Worm (Caenorhabditis elegans) whole organism, late embryonic: ENCODE results near the gene C14A4.12.

Experiments
- C08G9.2 ChIP-seq: sonication (generic microtip); optimal IDR thresholded peaks from 2 replicates; lab custom pipeline; 2016; ENCODE audit warnings: mild to moderate bottlenecking, missing genetic modification characterization, moderate library complexity, missing compliant biosample characterization
- C38D4.7 ChIP-seq: fragments of 200-800 bp; sonication (Bioruptor generic); optimal IDR thresholded peaks from 2 replicates; lab custom pipeline; 2018; ENCODE audit warnings: mild to moderate bottlenecking, missing genetic modification characterization, moderate library complexity, missing compliant biosample characterization
- T23F11.4 ChIP-seq: fragments of 200-800 bp; sonication (Bioruptor generic); optimal IDR thresholded peaks from 2 replicates; lab custom pipeline; 2018; ENCODE audit warnings: mild to moderate bottlenecking, missing genetic modification characterization, missing compliant biosample characterization
- ama-1 ChIP-seq: fragments of 150-350 bp; optimal IDR thresholded peaks from 2 replicates; lab custom pipeline; 2014
- ceh-14 ChIP-seq: sonication (generic microtip); optimal IDR thresholded peaks from 2 replicates; lab custom pipeline; 2016; ENCODE audit warnings: missing genotype, missing genetic modification characterization, missing compliant biosample characterization
- ceh-19 ChIP-seq: fragments of 200-800 bp; sonication (Bioruptor generic); optimal IDR thresholded peaks from 2 replicates; lab custom pipeline; 2018; ENCODE audit warnings: mild to moderate bottlenecking, missing genetic modification characterization, missing compliant biosample characterization
- ceh-22 ChIP-seq: sonication (generic microtip); optimal IDR thresholded peaks from 2 replicates; lab custom pipeline; 2017; ENCODE audit warnings: missing biosample characterization, missing genetic modification characterization
- ceh-24 ChIP-seq: sonication (generic microtip); optimal IDR thresholded peaks from 2 replicates; lab custom pipeline; 2016; ENCODE audit warnings: mild to moderate bottlenecking, missing genetic modification characterization, missing compliant biosample characterization
- ceh-31 ChIP-seq: sonication (generic microtip); optimal IDR thresholded peaks from 2 replicates; lab custom pipeline; 2016; ENCODE audit warnings: missing genetic modification characterization, missing compliant biosample characterization
- ceh-45 ChIP-seq: fragments of 200-800 bp; sonication (Bioruptor generic); IDR thresholded peaks from 2 replicates; pipeline ENCODE4 v1.3.6; 2022; ENCODE audit warnings: missing genetic modification reagents, missing genetic modification characterization, missing compliant biosample characterization
- ceh-48 ChIP-seq: sonication (generic microtip); optimal IDR thresholded peaks from 2 replicates; lab custom pipeline; 2016; ENCODE audit warnings: missing genetic modification characterization, inconsistent platforms, missing compliant biosample characterization
- ceh-6 ChIP-seq: fragments of 200-800 bp; sonication (Bioruptor generic); optimal IDR thresholded peaks from 2 replicates; lab custom pipeline; 2018; ENCODE audit warnings: mild to moderate bottlenecking, missing genetic modification characterization, missing compliant biosample characterization
- ceh-9 ChIP-seq: sonication (generic microtip); optimal IDR thresholded peaks from 2 replicates; lab custom pipeline; 2016; ENCODE audit warnings: mild to moderate bottlenecking, missing genetic modification characterization, inconsistent platforms, missing compliant biosample characterization
- dve-1 ChIP-seq: sonication (generic microtip); optimal IDR thresholded peaks from 2 replicates; lab custom pipeline; 2017; ENCODE audit warnings: antibody characterized with exemption, mild to moderate bottlenecking, missing genetic modification characterization, missing compliant biosample characterization
- elt-2 ChIP-seq: sonication (generic microtip); optimal IDR thresholded peaks from 2 replicates; lab custom pipeline; 2016; ENCODE audit warnings: missing genetic modification reagents, missing genetic modification characterization, missing compliant biosample characterization
- elt-4 ChIP-seq: sonication (generic microtip); optimal IDR thresholded peaks from 2 replicates; lab custom pipeline; 2016; ENCODE audit warnings: missing genetic modification characterization, missing compliant biosample characterization
- ets-4 ChIP-seq: sonication (generic microtip); optimal IDR thresholded peaks from 2 replicates; lab custom pipeline; 2016; ENCODE audit warnings: missing genetic modification characterization, missing compliant biosample characterization
- eyg-1 ChIP-seq: sonication (generic microtip); optimal IDR thresholded peaks from 2 replicates; lab custom pipeline; 2016; ENCODE audit warnings: missing genotype, missing genetic modification characterization, missing compliant biosample characterization
- fkh-10 ChIP-seq: fragments of 150-350 bp; optimal IDR thresholded peaks from 2 replicates; lab custom pipeline; 2014; ENCODE audit warnings: missing biosample characterization, missing genetic modification reagents, missing genetic modification characterization
- fkh-6 ChIP-seq: sonication (generic microtip); optimal IDR thresholded peaks from 2 replicates; lab custom pipeline; 2016; ENCODE audit warnings: missing genetic modification characterization, missing compliant biosample characterization
- hlh-15 ChIP-seq: sonication (generic microtip); optimal IDR thresholded peaks from 2 replicates; lab custom pipeline; 2016; ENCODE audit warnings: missing genetic modification characterization, missing compliant biosample characterization
- hlh-30 ChIP-seq: sonication (generic microtip); optimal IDR thresholded peaks from 2 replicates; lab custom pipeline; 2017; ENCODE audit warnings: antibody characterized with exemption, missing genetic modification characterization, missing compliant biosample characterization; ENCODE audit not compliant: insufficient read depth
- lim-6 ChIP-seq: sonication (generic microtip); optimal IDR thresholded peaks from 2 replicates; lab custom pipeline; 2016; ENCODE audit warnings: missing genetic modification characterization, missing compliant biosample characterization
- nfya-1 ChIP-seq: sonication (generic microtip); optimal IDR thresholded peaks from 2 replicates; lab custom pipeline; 2017; ENCODE audit warnings: missing genetic modification characterization, mild to moderate bottlenecking, missing compliant biosample characterization, antibody characterized with exemption, moderate library complexity
- nhr-11 ChIP-seq: fragments of 150-350 bp; optimal IDR thresholded peaks from 2 replicates; lab custom pipeline; 2014; ENCODE audit warnings: missing biosample characterization, missing genetic modification characterization
- npax-4 ChIP-seq: sonication (generic microtip); optimal IDR thresholded peaks from 2 replicates; lab custom pipeline; 2016; ENCODE audit warnings: missing genetic modification characterization, missing compliant biosample characterization
- pag-3 ChIP-seq: sonication (generic microtip); optimal IDR thresholded peaks from 2 replicates; lab custom pipeline; 2016; ENCODE audit warnings: missing compliant biosample characterization, missing genetic modification characterization, borderline replicate concordance
- pha-2 ChIP-seq: sonication (generic microtip); optimal IDR thresholded peaks from 2 replicates; lab custom pipeline; 2017; ENCODE audit warnings: mild to moderate bottlenecking, missing genetic modification characterization, missing compliant biosample characterization
- pha-4 ChIP-seq: fragments of 150-350 bp; optimal IDR thresholded peaks from 2 replicates; lab custom pipeline; 2018; ENCODE audit warnings: missing biosample characterization, missing genetic modification reagents, missing genetic modification characterization
- pros-1 ChIP-seq: fragments of 150-350 bp; optimal IDR thresholded peaks from 2 replicates; lab custom pipeline; 2014; ENCODE audit warnings: missing biosample characterization, missing genetic modification reagents, missing genetic modification characterization
- rnt-1 ChIP-seq: sonication (generic microtip); optimal IDR thresholded peaks from 2 replicates; lab custom pipeline; 2016; ENCODE audit warnings: missing genetic modification characterization, missing compliant biosample characterization
- syd-9 ChIP-seq: sonication (generic microtip); optimal IDR thresholded peaks from 2 replicates; lab custom pipeline; 2016; ENCODE audit warnings: mild to moderate bottlenecking, missing genetic modification characterization, moderate library complexity, missing compliant biosample characterization
- tbx-7 ChIP-seq: sonication (generic microtip); optimal IDR thresholded peaks from 2 replicates; lab custom pipeline; 2016; ENCODE audit warnings: missing genotype, missing genetic modification characterization, missing compliant biosample characterization
- unc-3 ChIP-seq, 2 experiments: fragments of 200-800 bp in 1 of 2; sonication (Bioruptor generic) in 1 of 2; sonication (generic microtip) in 1 of 2; conservative IDR thresholded peaks in 1 of 2; optimal IDR thresholded peaks in 1 of 2; 2 replicates each; pipeline versions ENCODE4 v1.3.6 to Lab custom; 2016 to 2022; ENCODE audit warnings: missing compliant biosample characterization in 2 of 2, missing genetic modification characterization in 2 of 2, missing genetic modification reagents in 1 of 2
- unc-86 ChIP-seq: sonication (generic microtip); optimal IDR thresholded peaks from 2 replicates; lab custom pipeline; 2016; ENCODE audit warnings: missing genetic modification characterization, missing compliant biosample characterization

Gene C14A4.12

DNA sequence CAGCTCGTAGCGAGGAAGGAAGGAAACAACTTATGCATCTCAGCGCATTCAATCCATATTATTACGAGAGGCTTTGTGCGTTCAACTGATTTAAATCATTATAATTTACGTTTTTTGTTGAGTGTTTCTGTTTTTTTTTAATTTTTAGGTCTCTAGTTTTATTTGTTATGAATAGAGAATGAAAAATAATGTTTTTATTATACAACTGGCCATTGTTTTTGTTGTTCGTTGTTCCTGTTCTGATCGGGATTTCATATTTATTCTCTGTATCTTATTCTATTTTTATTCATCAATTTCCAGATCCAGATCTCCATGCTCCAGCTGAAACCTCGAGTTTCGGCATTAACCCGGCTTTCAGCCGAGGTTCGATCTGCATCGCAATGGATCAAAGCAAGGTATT is 30.5 kb upstream of the C14A4.12 start, which contains the start of gene mrps-22:
mrps-22 (plus strand) TSS at position 301 of the 400 bp plus-strand sequence.
- TF ChIP-seq C38D4.7 (GFP tag; lab: Kevin White, UChicago): no peak
- TF ChIP-seq ceh-9 (tag; lab: Kevin White, UChicago): no peak
- no peak for TF ChIP-seq tbx-7 (tag; lab: Kevin White, UChicago)
- no peak for TF ChIP-seq npax-4 (tag; lab: Kevin White, UChicago)

DNA sequence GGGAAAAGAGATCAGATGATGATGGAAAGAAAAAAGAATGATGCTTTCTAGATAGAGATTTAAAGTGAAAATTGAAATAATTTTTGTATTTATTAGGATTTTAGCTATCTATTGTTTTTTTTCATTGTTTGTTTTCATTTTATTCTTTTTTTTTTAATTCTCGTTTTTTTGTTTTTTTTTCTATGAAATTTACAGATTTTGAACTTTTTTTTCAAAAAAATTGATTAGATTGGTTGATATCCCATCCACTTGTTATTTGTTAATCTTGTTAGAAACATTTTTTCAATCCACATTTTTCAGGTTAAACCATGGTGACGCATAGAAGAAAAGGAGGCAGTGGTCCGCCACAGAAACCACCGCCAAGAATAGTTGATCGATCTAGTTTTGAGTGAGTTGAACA is 28.8 kb upstream of the C14A4.12 start, which contains the start of gene algn-9:
algn-9 (plus strand) TSS at position 301 of the 400 bp plus-strand sequence.
- TF ChIP-seq fkh-6 (tag; lab: Kevin White, UChicago) (no peak), pha-4 (tag; lab: Kevin White, UChicago) (no peak), unc-86 (tag; lab: Kevin White, UChicago) (no peak), lim-6 (tag; lab: Kevin White, UChicago) (no peak), rnt-1 (no peak), tbx-7 (tag; lab: Kevin White, UChicago) (no peak), hlh-15 (tag; lab: Kevin White, UChicago) (no peak), dve-1 (tag; lab: Kevin White, UChicago) (no peak), ets-4 (tag; lab: Kevin White, UChicago) (no peak), ceh-22 (tag; lab: Kevin White, UChicago) (no peak), ceh-14 (tag; lab: Kevin White, UChicago) (no peak), ceh-31 (tag; lab: Kevin White, UChicago) (no peak), T23F11.4 (GFP tag; lab: Kevin White, UChicago) (no peak), pag-3 (no peak), fkh-10 (GFP tag; lab: Kevin White, UChicago) (no peak), nfya-1 (tag; lab: Kevin White, UChicago) (no peak), pros-1 (no peak), eyg-1 (tag; lab: Kevin White, UChicago) (no peak), C08G9.2 (no peak), ceh-9 (tag; lab: Kevin White, UChicago) (no peak)

- TF ChIP-seq ceh-31 (tag; lab: Kevin White, UChicago) (no peak), fkh-6 (tag; lab: Kevin White, UChicago) (no peak)
Observed at ce11 chrII:10587742-10588141, 25.1 kb upstream of the C14A4.12 start, which contains the start of gene crn-3. Gene crn-3, plus strand, starts transcription at chrII:10588042.

ce11 chrII:10592452-10592851 is 20.4 kb upstream of the C14A4.12 start, which contains the start of gene crn-5:
Gene crn-5, plus strand, starts transcription at chrII:10592752.
- TF ChIP-seq pha-2 (tag; lab: Kevin White, UChicago) (no peak), lim-6 (tag; lab: Kevin White, UChicago) (no peak), ceh-24 (no peak), ceh-45 (GFP tag; lab: Robert Waterston, UW) (no peak), ets-4 (tag; lab: Kevin White, UChicago) (no peak), hlh-30 (no peak), unc-3 (GFP tag; conservative IDR thresholded peaks at IDR 0.05; lab: Robert Waterston, UW) (no peak), unc-3 (tag; optimal IDR thresholded peaks at IDR 0.05; lab: Kevin White, UChicago) (no peak), ceh-19 (no peak), ceh-48 (no peak), elt-2 (no peak), elt-4 (tag; lab: Kevin White, UChicago) (no peak), ama-1 (lab: Kevin White, UChicago) (no peak), ceh-9 (tag; lab: Kevin White, UChicago) (no peak), tbx-7 (tag; lab: Kevin White, UChicago) (no peak), syd-9 (no peak), nhr-11 (tag; lab: Kevin White, UChicago) (no peak), ceh-6 (no peak)
- TF ChIP-seq, all 69 proteins: peak for 0
